Worm (Caenorhabditis elegans) whole organism, L1 larva: ENCODE data around the gene cdo-1.

ENCODE experiments used
- C04F5.9 ChIP-seq: sonication (generic microtip); optimal IDR thresholded peaks from 2 replicates; lab custom pipeline; 2016; ENCODE audit warnings: missing genetic modification characterization, missing compliant biosample characterization
- C16A3.4 ChIP-seq: fragments of 150-350 bp; optimal IDR thresholded peaks from 2 replicates; lab custom pipeline; 2014; ENCODE audit warnings: missing biosample characterization, missing genetic modification characterization
- C34B4.2 ChIP-seq: sonication (generic microtip); optimal IDR thresholded peaks from 2 replicates; lab custom pipeline; 2017; ENCODE audit warnings: mild to moderate bottlenecking, missing genetic modification characterization, missing compliant biosample characterization
- F16B12.6 ChIP-seq: fragments of 150-350 bp; optimal IDR thresholded peaks from 2 replicates; lab custom pipeline; 2014; ENCODE audit warnings: missing biosample characterization, missing genetic modification characterization
- ama-1 ChIP-seq: fragments of 150-350 bp; optimal IDR thresholded peaks from 2 replicates; lab custom pipeline; 2014
- blmp-1 ChIP-seq: fragments of 150-350 bp; optimal IDR thresholded peaks from 2 replicates; lab custom pipeline; 2014; ENCODE audit warnings: missing biosample characterization, missing genetic modification characterization
- ceh-8 ChIP-seq: fragments of 200-800 bp; sonication (Bioruptor generic); optimal IDR thresholded peaks from 2 replicates; lab custom pipeline; 2018; ENCODE audit warnings: mild to moderate bottlenecking, missing genetic modification characterization, moderate library complexity, missing compliant biosample characterization
- ceh-82 ChIP-seq, 3 experiments: fragments of 150-350 bp in 1 of 3; sonication (generic microtip) in 2 of 3; optimal IDR thresholded peaks; 2 replicates each; lab custom pipeline; 2014 to 2017; ENCODE audit warnings: missing biosample characterization in 3 of 3, missing genetic modification characterization in 3 of 3
- ceh-90 ChIP-seq: sonication (generic microtip); optimal IDR thresholded peaks from 2 replicates; lab custom pipeline; 2016; ENCODE audit warnings: missing genetic modification characterization, missing compliant biosample characterization
- ces-1 ChIP-seq: fragments of 150-350 bp; optimal IDR thresholded peaks from 2 replicates; lab custom pipeline; 2014; ENCODE audit warnings: missing biosample characterization, missing genetic modification reagents, missing genetic modification characterization
- dpl-1 ChIP-seq, 3 experiments: fragments of 150-350 bp in 2 of 3; sonication (generic microtip) in 1 of 3; optimal IDR thresholded peaks; 2 replicates each; lab custom pipeline; 2014 to 2017; ENCODE audit warnings: missing biosample characterization in 3 of 3, missing genetic modification characterization in 3 of 3, missing genetic modification reagents in 3 of 3
- dsc-1 ChIP-seq: sonication (generic microtip); optimal IDR thresholded peaks from 2 replicates; lab custom pipeline; 2016; ENCODE audit warnings: mild to moderate bottlenecking, missing genetic modification characterization, missing compliant biosample characterization
- efl-1 ChIP-seq, 4 experiments: fragments of 150-350 bp; optimal IDR thresholded peaks in 3 of 4; peaks in 1 of 4; 1 replicate in 1 of 4; 2 replicates in 3 of 4; lab custom pipeline; 2014; ENCODE audit warnings: missing biosample characterization in 2 of 4, missing genetic modification characterization in 2 of 4, missing genetic modification reagents in 2 of 4
- egl-13 ChIP-seq: sonication (generic microtip); optimal IDR thresholded peaks from 2 replicates; lab custom pipeline; 2016; ENCODE audit warnings: missing genotype, missing genetic modification reagents, missing genetic modification characterization, missing compliant biosample characterization
- elt-2 ChIP-seq: sonication (generic microtip); optimal IDR thresholded peaks from 2 replicates; lab custom pipeline; 2016; ENCODE audit warnings: missing genetic modification characterization, mild to moderate bottlenecking, inconsistent platforms, missing compliant biosample characterization, missing genetic modification reagents
- elt-3 ChIP-seq, 6 experiments: fragments of 150-350 bp in 1 of 6; sonication (generic microtip); optimal IDR thresholded peaks; 2 replicates each; lab custom pipeline; 2017 to 2018; ENCODE audit warnings: missing biosample characterization in 6 of 6, missing genetic modification characterization in 6 of 6, inconsistent platforms in 1 of 6
- fkh-8 ChIP-seq: sonication (generic microtip); optimal IDR thresholded peaks from 2 replicates; lab custom pipeline; 2016; ENCODE audit warnings: mild to moderate bottlenecking, missing genetic modification characterization, missing compliant biosample characterization
- fos-1 ChIP-seq: fragments of 150-350 bp; optimal IDR thresholded peaks from 2 replicates; lab custom pipeline; 2014; ENCODE audit warnings: missing biosample characterization, missing genetic modification characterization
- hlh-17 ChIP-seq: fragments of 200-800 bp; sonication (Bioruptor generic); optimal IDR thresholded peaks from 2 replicates; lab custom pipeline; 2018; ENCODE audit warnings: missing genetic modification characterization, mild to moderate bottlenecking, missing compliant biosample characterization, moderate library complexity, borderline replicate concordance
- hlh-4 ChIP-seq: sonication (generic microtip); optimal IDR thresholded peaks from 2 replicates; lab custom pipeline; 2016; ENCODE audit warnings: mild to moderate bottlenecking, missing genetic modification characterization, missing compliant biosample characterization
- irx-1 ChIP-seq: sonication (generic microtip); optimal IDR thresholded peaks from 2 replicates; lab custom pipeline; 2016; ENCODE audit warnings: missing genetic modification characterization, missing compliant biosample characterization
- jun-1 ChIP-seq: fragments of 150-350 bp; optimal IDR thresholded peaks from 2 replicates; lab custom pipeline; 2014; ENCODE audit warnings: missing biosample characterization, missing genetic modification reagents, missing genetic modification characterization
- lin-13 ChIP-seq: fragments of 150-350 bp; optimal IDR thresholded peaks from 2 replicates; lab custom pipeline; 2014; ENCODE audit warnings: missing biosample characterization, missing genetic modification reagents, missing genetic modification characterization
- lin-14 ChIP-seq: fragments of 200-800 bp; sonication (Bioruptor generic); optimal IDR thresholded peaks from 2 replicates; lab custom pipeline; 2018; ENCODE audit warnings: mild to moderate bottlenecking, missing genetic modification characterization, moderate library complexity, missing compliant biosample characterization
- lin-35 ChIP-seq, 2 experiments: fragments of 150-350 bp; optimal IDR thresholded peaks; 2 replicates each; lab custom pipeline; 2014; ENCODE audit warnings: missing biosample characterization in 2 of 2, missing genetic modification characterization in 2 of 2, missing genetic modification reagents in 2 of 2
- lir-3 ChIP-seq: sonication (generic microtip); optimal IDR thresholded peaks from 2 replicates; lab custom pipeline; 2016; ENCODE audit warnings: mild to moderate bottlenecking, missing genetic modification characterization, moderate library complexity, missing compliant biosample characterization; ENCODE audit not compliant: poor library complexity
- lsy-2 ChIP-seq, 2 experiments: fragments of 150-350 bp; optimal IDR thresholded peaks; 2 replicates each; lab custom pipeline; 2014; ENCODE audit warnings: missing biosample characterization in 2 of 2, missing genetic modification characterization in 2 of 2
- mdl-1 ChIP-seq, 2 experiments: fragments of 150-350 bp; optimal IDR thresholded peaks; 2 replicates each; lab custom pipeline; 2014 to 2017; ENCODE audit warnings: missing biosample characterization in 2 of 2, missing genetic modification characterization in 2 of 2, inconsistent platforms in 1 of 2
- mep-1 ChIP-seq: fragments of 150-350 bp; optimal IDR thresholded peaks from 2 replicates; lab custom pipeline; 2014; ENCODE audit warnings: missing biosample characterization, missing genetic modification characterization
- nhr-11 ChIP-seq: fragments of 150-350 bp; optimal IDR thresholded peaks from 2 replicates; lab custom pipeline; 2014; ENCODE audit warnings: missing biosample characterization, missing genetic modification characterization
- nhr-20 ChIP-seq: sonication (generic microtip); optimal IDR thresholded peaks from 2 replicates; lab custom pipeline; 2016; ENCODE audit warnings: mild to moderate bottlenecking, missing genetic modification characterization, missing compliant biosample characterization
- nhr-237 ChIP-seq: fragments of 150-350 bp; optimal IDR thresholded peaks from 2 replicates; lab custom pipeline; 2014; ENCODE audit warnings: missing biosample characterization, missing genetic modification characterization
- nhr-28 ChIP-seq: fragments of 150-350 bp; optimal IDR thresholded peaks from 2 replicates; lab custom pipeline; 2014; ENCODE audit warnings: missing biosample characterization, missing genetic modification characterization
- nhr-47 ChIP-seq: sonication (generic microtip); optimal IDR thresholded peaks from 2 replicates; lab custom pipeline; 2016; ENCODE audit warnings: mild to moderate bottlenecking, missing genetic modification characterization, moderate library complexity, missing compliant biosample characterization
- nhr-71 ChIP-seq: sonication (generic microtip); optimal IDR thresholded peaks from 2 replicates; lab custom pipeline; 2016; ENCODE audit warnings: mild to moderate bottlenecking, missing genetic modification characterization, moderate library complexity, missing compliant biosample characterization
- nhr-76 ChIP-seq: sonication (generic microtip); optimal IDR thresholded peaks from 2 replicates; lab custom pipeline; 2017; ENCODE audit warnings: missing biosample characterization, missing genetic modification characterization
- nhr-77 ChIP-seq: fragments of 150-350 bp; optimal IDR thresholded peaks from 2 replicates; lab custom pipeline; 2014; ENCODE audit warnings: missing biosample characterization, missing genetic modification characterization
- nhr-85 ChIP-seq: sonication (generic microtip); peaks from one replicate; lab custom pipeline; 2016; ENCODE audit warnings: missing genetic modification characterization, inconsistent platforms, missing compliant biosample characterization
- pax-3 ChIP-seq: fragments of 200-800 bp; sonication (Bioruptor generic); optimal IDR thresholded peaks from 2 replicates; lab custom pipeline; 2018; ENCODE audit warnings: mild to moderate bottlenecking, missing genetic modification characterization, moderate library complexity, missing compliant biosample characterization
- pqm-1 ChIP-seq: sonication (generic microtip); optimal IDR thresholded peaks from 3 replicates; lab custom pipeline; 2017; ENCODE audit warnings: missing biosample characterization, missing genetic modification characterization
- rnt-1 ChIP-seq: sonication (generic microtip); optimal IDR thresholded peaks from 2 replicates; lab custom pipeline; 2016; ENCODE audit warnings: mild to moderate bottlenecking, missing genetic modification characterization, moderate library complexity, missing compliant biosample characterization
- skn-1 ChIP-seq: fragments of 150-350 bp; optimal IDR thresholded peaks from 2 replicates; lab custom pipeline; 2014; ENCODE audit warnings: missing biosample characterization, missing genetic modification characterization
- snu-23 ChIP-seq: sonication (generic microtip); optimal IDR thresholded peaks from 2 replicates; lab custom pipeline; 2016; ENCODE audit warnings: missing genetic modification characterization, missing compliant biosample characterization
- sox-4 ChIP-seq: sonication (generic microtip); optimal IDR thresholded peaks from 2 replicates; lab custom pipeline; 2016; ENCODE audit warnings: missing genetic modification characterization, missing compliant biosample characterization
- sptf-1 ChIP-seq: fragments of 150-350 bp; optimal IDR thresholded peaks from 2 replicates; lab custom pipeline; 2014; ENCODE audit warnings: missing biosample characterization, missing genetic modification characterization
- swsn-7 ChIP-seq: sonication (generic microtip); optimal IDR thresholded peaks from 2 replicates; lab custom pipeline; 2016; ENCODE audit warnings: missing genetic modification characterization, missing compliant biosample characterization
- tbx-2 ChIP-seq: sonication (generic microtip); optimal IDR thresholded peaks from 2 replicates; lab custom pipeline; 2016; ENCODE audit warnings: missing genetic modification characterization, missing compliant biosample characterization
- unc-130 ChIP-seq: fragments of 150-350 bp; optimal IDR thresholded peaks from 2 replicates; lab custom pipeline; 2017; ENCODE audit warnings: missing biosample characterization, missing genetic modification characterization, inconsistent platforms
- unc-30 ChIP-seq: sonication (generic microtip); optimal IDR thresholded peaks from 2 replicates; lab custom pipeline; 2017; ENCODE audit warnings: missing biosample characterization, missing genetic modification characterization
- unc-86 ChIP-seq: sonication (generic microtip); optimal IDR thresholded peaks from 2 replicates; lab custom pipeline; 2016; ENCODE audit warnings: missing genetic modification characterization, missing compliant biosample characterization
- unc-98 ChIP-seq: fragments of 200-800 bp; sonication (Bioruptor generic); IDR thresholded peaks from 2 replicates; pipeline ENCODE4 v1.3.6; 2022; ENCODE audit warnings: missing genetic modification characterization, missing compliant biosample characterization
- vab-15 ChIP-seq: sonication (generic microtip); optimal IDR thresholded peaks from 2 replicates; lab custom pipeline; 2017; ENCODE audit warnings: missing genotype, mild to moderate bottlenecking, missing genetic modification characterization, missing compliant biosample characterization
- zip-4 ChIP-seq: fragments of 200-800 bp; sonication (Bioruptor generic); optimal IDR thresholded peaks from 2 replicates; lab custom pipeline; 2018; ENCODE audit warnings: mild to moderate bottlenecking, missing genetic modification characterization, moderate library complexity, missing compliant biosample characterization
- ztf-4 ChIP-seq: fragments of 150-350 bp; optimal IDR thresholded peaks from 2 replicates; lab custom pipeline; 2014; ENCODE audit warnings: missing biosample characterization, missing genetic modification characterization

cdo-1 gene

DNA sequence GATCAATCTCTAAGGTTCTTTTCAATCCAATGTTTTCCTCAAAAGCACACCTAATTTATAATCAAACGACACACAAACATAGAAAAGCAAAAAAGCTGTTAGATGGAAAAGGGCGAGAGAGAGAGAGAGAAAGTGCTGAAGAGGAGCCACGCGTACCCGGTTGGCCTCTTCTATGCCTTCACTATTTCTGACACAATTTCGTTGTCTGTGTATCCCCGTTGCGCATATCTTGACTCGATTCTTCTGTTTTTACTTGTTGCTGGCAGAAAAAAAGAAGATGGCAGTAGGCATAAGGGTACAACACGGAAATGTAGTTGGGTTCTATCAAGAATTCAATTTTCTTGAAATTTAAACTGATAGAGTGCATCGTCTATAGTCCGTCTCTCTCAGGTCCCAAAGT is 35.9 kb downstream of the cdo-1 start:
- TF ChIP-seq zip-4 (no peak), lsy-2 (tag; optimal IDR thresholded peaks at IDR 0.05; lab: Kevin White, UChicago) (peak; percentile 55 to 75), swsn-7 (peak; percentile 72), unc-98 (GFP tag; lab: Robert Waterston, UW) (no peak), nhr-237 (tag; lab: Kevin White, UChicago) (peak; percentile 45), jun-1 (tag; lab: Kevin White, UChicago) (peak; percentile 7), elt-3 (tag; optimal IDR thresholded peaks at IDR 0.05; lab: Kevin White, UChicago) (no peak), mep-1 (tag; lab: Kevin White, UChicago) (peak; percentile 75), unc-30 (tag; lab: Kevin White, UChicago) (no peak), C34B4.2 (tag; lab: Kevin White, UChicago) (no peak), nhr-20 (tag; lab: Kevin White, UChicago) (peak; percentile 67), nhr-76 (tag; lab: Kevin White, UChicago) (no peak), mdl-1 (tag; optimal IDR thresholded peaks at IDR 0.05; lab: Kevin White, UChicago) (peak in 1 of 2 experiments; percentile 68), lir-3 (tag; lab: Kevin White, UChicago) (no peak), pax-3 (tag; lab: Kevin White, UChicago) (no peak), ces-1 (GFP tag; lab: Kevin White, UChicago) (no peak), tbx-2 (peak; percentile 77), ceh-8 (GFP tag; lab: Kevin White, UChicago) (peak; percentile 59), fkh-8 (tag; lab: Kevin White, UChicago) (peak; percentile 76), unc-130 (tag; lab: Kevin White, UChicago) (no peak), nhr-77 (tag; lab: Kevin White, UChicago) (peak; percentile 57), lin-14 (peak; percentile 93), F16B12.6 (tag; lab: Kevin White, UChicago) (no peak), ama-1 (no peak), pqm-1 (no peak), nhr-28 (tag; lab: Kevin White, UChicago) (no peak), ceh-90 (no peak), hlh-4 (no peak), nhr-71 (peak; percentile 81), egl-13 (tag; lab: Kevin White, UChicago) (no peak), irx-1 (tag; lab: Kevin White, UChicago) (peak; percentile 50), rnt-1 (tag; lab: Kevin White, UChicago) (peak; percentile 54), nhr-11 (tag; lab: Kevin White, UChicago) (peak; percentile 40), sox-4 (no peak), ceh-82 (tag; optimal IDR thresholded peaks at IDR 0.05; lab: Kevin White, UChicago) (peak; percentile 26 to 50 (median 41)), unc-86 (tag; lab: Kevin White, UChicago) (peak; percentile 56), snu-23 (GFP tag; lab: Kevin White, UChicago) (peak; percentile 79), dpl-1 (GFP tag; optimal IDR thresholded peaks at IDR 0.05; lab: Kevin White, UChicago) (peak in 1 of 3 experiments; percentile 14), C16A3.4 (peak; percentile 24), ztf-4 (tag; lab: Kevin White, UChicago) (no peak), vab-15 (tag; lab: Kevin White, UChicago) (no peak), blmp-1 (tag; lab: Kevin White, UChicago) (peak; percentile 90), lin-13 (GFP tag; lab: Kevin White, UChicago) (peak; percentile 15), C04F5.9 (tag; lab: Kevin White, UChicago) (no peak), nhr-47 (tag; lab: Kevin White, UChicago) (peak; percentile 78), dsc-1 (tag; lab: Kevin White, UChicago) (peak; percentile 49), elt-2 (tag; lab: Kevin White, UChicago) (no peak), efl-1 (optimal IDR thresholded peaks at IDR 0.05; lab: Kevin White, UChicago) (peak; percentile 34 to 69), efl-1 (GFP tag; optimal IDR thresholded peaks at IDR 0.05 in 1 of 2; lab: Kevin White, UChicago) (peak in 1 of 2 experiments; percentile 85), skn-1 (peak; percentile 83), nhr-85 (tag; lab: Kevin White, UChicago) (peak; percentile 42), hlh-17 (no peak), sptf-1 (tag; lab: Kevin White, UChicago) (no peak), lin-35 (GFP tag; optimal IDR thresholded peaks at IDR 0.05; lab: Kevin White, UChicago) (peak; percentile 51 to 65), fos-1 (tag; lab: Kevin White, UChicago) (peak; percentile 78)
